Fruit fly (Drosophila melanogaster): ENCODE results near the gene CG7102.

CG7102 gene

DNA sequence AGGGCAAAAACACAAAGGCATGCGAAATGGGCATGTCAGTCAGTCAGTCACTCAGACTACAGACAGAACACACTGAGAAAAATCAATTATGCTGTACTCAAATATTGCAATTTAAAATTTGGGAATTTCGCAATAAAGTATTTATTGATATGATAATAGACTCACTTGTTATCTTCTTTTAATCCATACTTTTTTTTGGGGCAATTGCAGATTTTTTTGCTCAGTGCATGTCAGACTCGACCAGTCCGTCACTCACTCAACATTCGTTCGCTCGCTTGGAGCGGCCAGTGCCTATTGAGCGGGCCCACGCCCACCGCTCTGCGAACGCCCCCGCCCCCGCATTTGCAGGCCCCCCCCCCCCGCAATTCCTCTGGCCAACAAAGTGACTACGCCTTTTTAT, 29.1 kb upstream of the CG7102 start (continued):
- TF ChIP-seq da (GFP tag; optimal IDR thresholded peaks at IDR 0.05): no peak
- TF ChIP-seq hkb (optimal IDR thresholded peaks at IDR 0.05): no peak
- TF ChIP-seq hkb (GFP tag; IDR thresholded peaks at IDR 0.05): peak; percentile 83
- TF ChIP-seq CG2875 (GFP tag; optimal IDR thresholded peaks at IDR 0.05): peak; percentile 39
- TF ChIP-seq psq (GFP tag; optimal IDR thresholded peaks at IDR 0.05): no peak
- peak; percentile 28 for TF ChIP-seq cwo (GFP tag; optimal IDR thresholded peaks at IDR 0.05)
- TF ChIP-seq Rfx (GFP tag; IDR thresholded peaks at IDR 0.05): peak; percentile 75
- TF ChIP-seq CG12659 (GFP tag; optimal IDR thresholded peaks at IDR 0.05): peak; percentile 71
- TF ChIP-seq tx (GFP tag; optimal IDR thresholded peaks at IDR 0.05): no peak
- TF ChIP-seq CTCF (GFP tag; optimal IDR thresholded peaks at IDR 0.05): no peak
- TF ChIP-seq Spps (tag; optimal IDR thresholded peaks at IDR 0.05): no peak
- peak; percentile 78 for TF ChIP-seq PHDP (tag; optimal IDR thresholded peaks at IDR 0.05)
- TF ChIP-seq CG9817 (tag; optimal IDR thresholded peaks at IDR 0.05): peak; percentile 81
- no peak for TF ChIP-seq CG4282 (GFP tag; optimal IDR thresholded peaks at IDR 0.05)
- no peak for TF ChIP-seq CG8359 (GFP tag; optimal IDR thresholded peaks at IDR 0.05; ENCODE audit: borderline replicate concordance)
- peak; percentile 36; the same call in 1 of the 2 replicates for TF ChIP-seq CG11696 (GFP tag; IDR thresholded peaks at IDR 0.05)
- no peak for TF ChIP-seq Dll (GFP tag; IDR thresholded peaks at IDR 0.05; ENCODE audit: partially characterized antibody)
- TF ChIP-seq lilli (GFP tag; optimal IDR thresholded peaks at IDR 0.05): peak; percentile 53
- TF ChIP-seq Adf1 (GFP tag; IDR thresholded peaks at IDR 0.05): peak; percentile 44
- TF ChIP-seq Side (GFP tag; optimal IDR thresholded peaks at IDR 0.05): peak; percentile 47
- no peak for TF ChIP-seq CG13624 (GFP tag; optimal IDR thresholded peaks at IDR 0.05)
- no peak for TF ChIP-seq Dad (GFP tag; optimal IDR thresholded peaks at IDR 0.05)
- peak; percentile 59 for TF ChIP-seq E2f1 (GFP tag; IDR thresholded peaks at IDR 0.05)
- TF ChIP-seq kay (GFP tag; optimal IDR thresholded peaks at IDR 0.05): no peak
- peak; percentile 63 for TF ChIP-seq CG8924 (tag; optimal IDR thresholded peaks at IDR 0.05)
- peak; percentile 67 for TF ChIP-seq CoRest (tag; optimal IDR thresholded peaks at IDR 0.05)
- TF ChIP-seq CG11247 (GFP tag; IDR thresholded peaks at IDR 0.05): peak; percentile 47; the same call in 1 of the 2 replicates
- TF ChIP-seq cato (GFP tag; optimal IDR thresholded peaks at IDR 0.05; ENCODE audit: borderline replicate concordance): peak; percentile 49
- TF ChIP-seq nom (GFP tag; optimal IDR thresholded peaks at IDR 0.05): peak; percentile 44
- TF ChIP-seq repo (GFP tag; optimal IDR thresholded peaks at IDR 0.05): peak; percentile 13
- TF ChIP-seq kah (GFP tag; optimal IDR thresholded peaks at IDR 0.05): no peak
- no peak for TF ChIP-seq CG3838 (GFP tag; optimal IDR thresholded peaks at IDR 0.05)
- TF ChIP-seq Stat92E (GFP tag; optimal IDR thresholded peaks at IDR 0.05): no peak
- TF ChIP-seq CG3065 (GFP tag; optimal IDR thresholded peaks at IDR 0.05): no peak
- TF ChIP-seq CG42726 (GFP tag; IDR thresholded peaks at IDR 0.05; ENCODE audit: partially characterized antibody): no peak
- TF ChIP-seq Meics (GFP tag; optimal IDR thresholded peaks at IDR 0.05): peak; percentile 27
- peak; percentile 18 for TF ChIP-seq Myb (GFP tag; optimal IDR thresholded peaks at IDR 0.05)
- TF ChIP-seq dm (GFP tag; optimal IDR thresholded peaks at IDR 0.05): peak; percentile 14
- no peak for TF ChIP-seq lola (GFP tag; optimal IDR thresholded peaks at IDR 0.05)
- no peak for TF ChIP-seq CG2199 (GFP tag; IDR thresholded peaks at IDR 0.05)
- TF ChIP-seq NC2β (GFP tag; optimal IDR thresholded peaks at IDR 0.05): peak; percentile 32
- TF ChIP-seq br (optimal IDR thresholded peaks at IDR 0.05): no peak
- TF ChIP-seq danr (GFP tag; IDR thresholded peaks at IDR 0.05): peak; percentile 50
- TF ChIP-seq Drgx (GFP tag; IDR thresholded peaks at IDR 0.05): peak; percentile 76
- TF ChIP-seq CG10431 (GFP tag; optimal IDR thresholded peaks at IDR 0.05): no peak
- peak in 1 of 2 experiments; percentile 62 for TF ChIP-seq Pdp1 (GFP tag; optimal IDR thresholded peaks at IDR 0.05)
- TF ChIP-seq CG10267 (tag; optimal IDR thresholded peaks at IDR 0.05): peak; percentile 18
- peak; percentile 68; the same call in 2 of the 3 replicates for TF ChIP-seq ken (GFP tag; IDR thresholded peaks at IDR 0.05)
- TF ChIP-seq hbn (GFP tag; IDR thresholded peaks at IDR 0.05; ENCODE audit: partially characterized antibody): no peak
- TF ChIP-seq Fer3 (tag; optimal IDR thresholded peaks at IDR 0.05): no peak
- TF ChIP-seq ro (GFP tag; IDR thresholded peaks at IDR 0.05): 0 out of 2 replicates have a peak, but pooled peaks have one; percentile 7
- TF ChIP-seq ttk (GFP tag; IDR thresholded peaks at IDR 0.05): peak; percentile 76
